Fruit fly (Drosophila melanogaster) ovary, adult (tissue): Measurements from ENCODE around the gene up.
A peak's percentile ranks its signal among the peaks of the same experiment; 100 is the strongest.

ENCODE experiments used
- CG17801 ChIP-seq: fragments of 200-800 bp; optimal IDR thresholded peaks from 2 replicates; lab custom pipeline; 2019; ENCODE audit warnings: missing biosample characterization, mild to moderate bottlenecking, missing genetic modification characterization, moderate library complexity; ENCODE audit not compliant: partially characterized antibody

The up gene

dm6 chrX:13604499-13604898 is 2.1 kb upstream of the up start:
- TF ChIP-seq CG17801: no peak

- no peak for TF ChIP-seq CG17801
Observed at dm6 chrX:13597753-13598152, 4.6 kb downstream of the up start.

dm6 chrX:13593667-13594066 is 8.7 kb downstream of the up start:
- TF ChIP-seq CG17801: no peak

- TF ChIP-seq CG17801: no peak
Observed at dm6 chrX:13586888-13587287, 15.5 kb downstream of the up start.

dm6 chrX:13579322-13579721 is 23.1 kb downstream of the up start:
- no peak for TF ChIP-seq CG17801

dm6 chrX:13572382-13572781 is 30.0 kb downstream of the up start:
- TF ChIP-seq CG17801: peak; percentile 78

- no peak for TF ChIP-seq CG17801
Observed at dm6 chrX:13570255-13570654, 32.1 kb downstream of the up start.

- TF ChIP-seq CG17801: peak; percentile 6
Observed at dm6 chrX:13568841-13569240, 33.5 kb downstream of the up start.

dm6 chrX:13568127-13568526 is 34.3 kb downstream of the up start:
- peak; percentile 44 for TF ChIP-seq CG17801

- no peak for TF ChIP-seq CG17801
Observed at dm6 chrX:13565490-13566156, 36.8 kb downstream of the up start.

- peak; percentile 31 for TF ChIP-seq CG17801
Observed at dm6 chrX:13563483-13564443, 38.6 kb downstream of the up start, which contains the start of the genes CG46311 and Tpst. Gene CG46311 (plus strand): TSS chrX:13563823. Gene Tpst (plus strand): TSS chrX:13563823.

dm6 chrX:13563042-13563441 is 39.3 kb downstream of the up start:
- TF ChIP-seq CG17801: no peak

dm6 chrX:13561371-13561770 is 41.0 kb downstream of the up start, which contains the start of gene CG32633:
Gene CG32633 (plus strand): TSS chrX:13561671.
- TF ChIP-seq CG17801: no peak

dm6 chrX:13556172-13556571 is 46.2 kb downstream of the up start, which contains the start of gene CG32631:
Gene CG32631 (plus strand): TSS chrX:13556472.
- TF ChIP-seq CG17801: no peak

- no peak for TF ChIP-seq CG17801
Observed at dm6 chrX:13555700-13556099, 46.7 kb downstream of the up start, which contains the start of gene CG11816. Gene CG11816 (minus strand): TSS chrX:13555800.
